Worm (Caenorhabditis elegans) whole organism, L3 larva: ENCODE data around the gene rpl-36.

Source experiments
- aly-2 ChIP-seq: fragments of 150-350 bp; optimal IDR thresholded peaks from 2 replicates; lab custom pipeline; 2014; ENCODE audit warnings: missing biosample characterization, missing genetic modification characterization
- ama-1 ChIP-seq: fragments of 150-350 bp; optimal IDR thresholded peaks from 2 replicates; lab custom pipeline; 2018
- egl-27 ChIP-seq: sonication (generic microtip); optimal IDR thresholded peaks from 4 replicates; lab custom pipeline; 2017; ENCODE audit warnings: missing biosample characterization, missing genetic modification reagents, missing genetic modification characterization
- elt-1 ChIP-seq: fragments of 150-350 bp; optimal IDR thresholded peaks from 2 replicates; lab custom pipeline; 2014; ENCODE audit warnings: missing biosample characterization, missing genetic modification characterization
- lin-39 ChIP-seq: fragments of 150-350 bp; optimal IDR thresholded peaks from 2 replicates; lab custom pipeline; 2018; ENCODE audit warnings: missing biosample characterization, missing genetic modification reagents, missing genetic modification characterization
- nhr-237 ChIP-seq: fragments of 150-350 bp; optimal IDR thresholded peaks from 2 replicates; lab custom pipeline; 2014; ENCODE audit warnings: missing biosample characterization, missing genetic modification characterization
- nhr-28 ChIP-seq: fragments of 150-350 bp; optimal IDR thresholded peaks from 2 replicates; lab custom pipeline; 2014; ENCODE audit warnings: missing biosample characterization, missing genetic modification characterization
- nhr-67 ChIP-seq: fragments of 150-350 bp; optimal IDR thresholded peaks from 2 replicates; lab custom pipeline; 2014; ENCODE audit warnings: missing biosample characterization, missing genetic modification characterization
- nhr-77 ChIP-seq: fragments of 150-350 bp; optimal IDR thresholded peaks from 2 replicates; lab custom pipeline; 2014; ENCODE audit warnings: missing biosample characterization, missing genetic modification characterization
- pha-4 ChIP-seq: fragments of 150-350 bp; optimal IDR thresholded peaks from 2 replicates; lab custom pipeline; 2014; ENCODE audit warnings: missing biosample characterization, missing genetic modification reagents, missing genetic modification characterization
- sea-2 ChIP-seq: fragments of 150-350 bp; sonication (generic microtip); optimal IDR thresholded peaks from 4 replicates; lab custom pipeline; 2014; ENCODE audit warnings: missing biosample characterization, missing genetic modification reagents, missing genetic modification characterization
- skn-1 ChIP-seq: fragments of 150-350 bp; optimal IDR thresholded peaks from 2 replicates; lab custom pipeline; 2014; ENCODE audit warnings: missing biosample characterization, missing genetic modification characterization
- unc-39 ChIP-seq: sonication (generic microtip); optimal IDR thresholded peaks from 4 replicates; lab custom pipeline; 2017; ENCODE audit warnings: missing biosample characterization, missing genetic modification characterization
- ztf-4 ChIP-seq: fragments of 150-350 bp; optimal IDR thresholded peaks from 2 replicates; lab custom pipeline; 2014; ENCODE audit warnings: missing biosample characterization, missing genetic modification characterization

- TF ChIP-seq lin-39 (tag; lab: Kevin White, UChicago) (no peak), unc-39 (tag; lab: Kevin White, UChicago) (no peak), aly-2 (no peak), nhr-237 (tag; lab: Kevin White, UChicago) (no peak), ztf-4 (tag; lab: Kevin White, UChicago) (no peak), pha-4 (tag; lab: Kevin White, UChicago) (no peak), elt-1 (tag; lab: Kevin White, UChicago) (no peak), skn-1 (tag; lab: Kevin White, UChicago) (no peak), nhr-77 (tag; lab: Kevin White, UChicago) (no peak), egl-27 (tag; lab: Kevin White, UChicago) (no peak), sea-2 (GFP tag; lab: Kevin White, UChicago) (no peak), nhr-67 (tag; lab: Kevin White, UChicago) (no peak), nhr-28 (tag; lab: Kevin White, UChicago) (no peak), ama-1 (no peak)
These were observed 5.4 kb downstream of the rpl-36 start, which contains the start of gene F37C12.14 for ce11 chrIII:7185473-7185872.
